Worm (Caenorhabditis elegans): ENCODE measurements around the gene tac-1.

tac-1 gene

DNA sequence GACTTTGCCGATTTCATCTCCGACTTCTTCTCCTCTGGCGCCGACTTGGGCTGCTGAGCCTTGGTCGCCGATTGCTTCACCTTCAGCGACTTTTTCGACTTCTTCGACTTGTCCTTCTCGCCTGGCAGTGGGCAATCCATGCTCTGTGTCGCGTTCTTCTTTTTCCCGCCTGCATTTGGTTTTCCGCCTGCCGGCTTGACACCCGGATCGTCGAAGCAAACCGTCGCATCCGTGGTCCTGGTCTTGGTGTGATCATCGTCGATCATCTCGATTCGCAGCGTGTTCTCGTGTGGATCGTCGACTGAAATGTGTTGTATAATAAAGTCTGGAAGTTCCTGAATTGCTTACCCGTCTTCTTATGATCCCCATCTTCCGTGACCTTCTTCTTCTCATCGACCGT, 18.4 kb upstream of the tac-1 start:
- no peak for TF ChIP-seq fkh-10 (GFP tag; optimal IDR thresholded peaks at IDR 0.05)
- TF ChIP-seq ceh-9 (tag; optimal IDR thresholded peaks at IDR 0.05), result no peak

DNA sequence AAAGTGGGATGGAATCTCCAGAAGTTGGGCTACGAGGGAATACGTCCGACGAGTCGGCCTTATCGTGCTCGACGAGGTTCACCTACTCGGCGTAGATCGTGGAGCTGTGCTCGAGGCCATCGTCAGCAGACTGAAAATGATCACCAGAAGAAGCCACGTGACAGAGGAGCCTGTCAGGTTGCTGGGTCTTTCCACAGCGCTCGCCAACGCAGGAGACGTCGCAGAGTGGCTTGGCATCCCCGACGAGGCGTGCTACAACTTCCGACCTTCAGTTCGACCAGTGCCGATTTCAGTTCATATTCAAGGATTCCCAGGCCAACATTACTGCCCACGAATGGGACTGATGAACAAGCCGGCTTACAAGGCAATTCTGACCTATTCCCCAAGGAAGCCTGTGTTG, 17.4 kb upstream of the tac-1 start:
- TF ChIP-seq ZK546.5 (tag; optimal IDR thresholded peaks at IDR 0.05) (no peak), R02D3.7 (tag; optimal IDR thresholded peaks at IDR 0.05) (no peak), fos-1 (tag; optimal IDR thresholded peaks at IDR 0.05) (no peak), nhr-12 (tag; optimal IDR thresholded peaks at IDR 0.05) (no peak), ztf-11 (tag; optimal IDR thresholded peaks at IDR 0.05) (no peak), ceh-9 (tag; optimal IDR thresholded peaks at IDR 0.05) (no peak), nhr-237 (tag; optimal IDR thresholded peaks at IDR 0.05) (no peak), lin-15B (tag; optimal IDR thresholded peaks at IDR 0.05) (no peak), ceh-82 (tag; optimal IDR thresholded peaks at IDR 0.05) (no peak), ceh-28 (tag; optimal IDR thresholded peaks at IDR 0.05) (no peak), mml-1 (tag; optimal IDR thresholded peaks at IDR 0.05) (no peak), nhr-76 (tag; optimal IDR thresholded peaks at IDR 0.05) (no peak), nhr-25 (tag; optimal IDR thresholded peaks at IDR 0.05) (no peak), egl-27 (tag; optimal IDR thresholded peaks at IDR 0.05) (no peak), nhr-77 (tag; optimal IDR thresholded peaks at IDR 0.05) (no peak), elt-2 (tag; optimal IDR thresholded peaks at IDR 0.05) (no peak)

DNA sequence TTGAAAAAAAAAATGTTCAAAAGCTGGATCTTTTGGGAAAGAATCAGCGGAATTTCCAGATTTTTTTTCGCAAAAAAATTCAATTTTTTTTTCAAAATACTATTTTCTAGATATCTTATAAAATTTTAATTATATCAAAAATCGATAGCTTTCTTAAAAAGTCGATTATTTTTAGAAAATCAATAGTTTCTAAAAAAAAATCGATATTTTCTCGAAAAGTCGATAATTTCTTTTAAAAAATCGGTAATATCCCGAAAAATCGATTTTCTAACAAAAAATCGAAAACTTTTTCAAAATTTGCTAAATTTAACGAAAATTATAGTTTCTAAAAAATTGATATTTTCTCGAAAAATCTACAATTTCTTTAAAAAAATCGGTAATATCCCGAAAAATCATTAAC, 15.1 kb upstream of the tac-1 start:
- TF ChIP-seq nhr-76 (tag; optimal IDR thresholded peaks at IDR 0.05) (no peak), ceh-28 (tag; optimal IDR thresholded peaks at IDR 0.05) (peak; percentile 78)

DNA sequence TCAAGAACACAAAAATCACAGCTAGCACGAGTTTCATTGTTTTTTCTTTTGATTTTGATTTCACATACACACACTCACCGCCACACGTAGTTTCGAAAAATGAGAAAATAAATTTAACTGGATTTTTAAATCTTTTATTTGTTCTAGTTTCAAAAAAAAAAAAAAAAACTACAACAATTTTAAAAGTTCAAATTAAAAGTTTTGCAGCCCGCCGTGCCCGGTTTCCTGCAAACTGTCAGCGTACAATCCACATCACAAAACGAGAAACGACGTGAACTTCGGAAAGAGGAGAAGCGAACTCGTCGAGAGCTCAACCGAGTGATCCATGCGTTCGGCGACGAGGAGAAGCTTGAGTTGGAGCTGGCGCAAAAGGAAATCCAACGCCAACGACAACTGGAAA, 4.0 kb upstream of the tac-1 start, which contains the start of gene Y54E2A.5:
Gene Y54E2A.5, minus strand, starts transcription at position 101 of the 400 bp plus-strand sequence.
- no peak for TF ChIP-seq hmg-11 (tag; optimal IDR thresholded peaks at IDR 0.05)
- no peak for TF ChIP-seq ceh-28 (tag; optimal IDR thresholded peaks at IDR 0.05)
- no peak for TF ChIP-seq pha-4 (tag; optimal IDR thresholded peaks at IDR 0.05)
- TF ChIP-seq ztf-11 (tag; optimal IDR thresholded peaks at IDR 0.05), result no peak
- no peak for TF ChIP-seq fos-1 (tag; optimal IDR thresholded peaks at IDR 0.05)

DNA sequence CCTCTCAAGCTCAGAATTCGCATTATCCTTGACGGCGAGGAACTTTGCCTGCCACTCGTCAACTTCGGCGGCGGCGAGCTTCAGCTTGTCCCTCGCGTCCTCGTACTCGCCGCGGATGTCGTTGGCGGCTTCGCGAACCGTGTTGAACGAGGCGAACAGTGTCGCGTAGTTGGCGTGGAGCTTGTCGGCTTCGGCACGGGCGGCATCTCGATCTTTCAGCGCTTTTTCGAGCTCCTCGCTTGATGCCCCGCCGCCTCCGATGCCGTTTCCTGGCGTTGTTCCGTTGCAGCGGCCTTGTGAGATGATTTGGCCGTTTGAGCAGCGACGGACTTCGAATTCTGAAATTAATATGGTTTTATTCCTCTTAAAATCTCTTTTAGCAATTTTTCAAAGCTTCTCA, 431 bp downstream of the tac-1 start:
- TF ChIP-seq sea-2 (GFP tag; optimal IDR thresholded peaks at IDR 0.05) (no peak), unc-62 (GFP tag; optimal IDR thresholded peaks at IDR 0.05) (no peak), ZK546.5 (tag; optimal IDR thresholded peaks at IDR 0.05) (no peak), ztf-4 (tag; optimal IDR thresholded peaks at IDR 0.05) (no peak), eor-1 (tag; optimal IDR thresholded peaks at IDR 0.05) (no peak), ceh-9 (tag; optimal IDR thresholded peaks at IDR 0.05) (no peak), lin-15B (tag; optimal IDR thresholded peaks at IDR 0.05) (no peak), tbx-2 (tag; optimal IDR thresholded peaks at IDR 0.05) (no peak), ama-1 (optimal IDR thresholded peaks at IDR 0.05) (no peak), egl-27 (tag; optimal IDR thresholded peaks at IDR 0.05) (no peak), nhr-76 (tag; optimal IDR thresholded peaks at IDR 0.05) (no peak), lin-39 (tag; optimal IDR thresholded peaks at IDR 0.05) (no peak), skn-1 (tag; optimal IDR thresholded peaks at IDR 0.05) (no peak), mml-1 (tag; optimal IDR thresholded peaks at IDR 0.05) (no peak)

DNA sequence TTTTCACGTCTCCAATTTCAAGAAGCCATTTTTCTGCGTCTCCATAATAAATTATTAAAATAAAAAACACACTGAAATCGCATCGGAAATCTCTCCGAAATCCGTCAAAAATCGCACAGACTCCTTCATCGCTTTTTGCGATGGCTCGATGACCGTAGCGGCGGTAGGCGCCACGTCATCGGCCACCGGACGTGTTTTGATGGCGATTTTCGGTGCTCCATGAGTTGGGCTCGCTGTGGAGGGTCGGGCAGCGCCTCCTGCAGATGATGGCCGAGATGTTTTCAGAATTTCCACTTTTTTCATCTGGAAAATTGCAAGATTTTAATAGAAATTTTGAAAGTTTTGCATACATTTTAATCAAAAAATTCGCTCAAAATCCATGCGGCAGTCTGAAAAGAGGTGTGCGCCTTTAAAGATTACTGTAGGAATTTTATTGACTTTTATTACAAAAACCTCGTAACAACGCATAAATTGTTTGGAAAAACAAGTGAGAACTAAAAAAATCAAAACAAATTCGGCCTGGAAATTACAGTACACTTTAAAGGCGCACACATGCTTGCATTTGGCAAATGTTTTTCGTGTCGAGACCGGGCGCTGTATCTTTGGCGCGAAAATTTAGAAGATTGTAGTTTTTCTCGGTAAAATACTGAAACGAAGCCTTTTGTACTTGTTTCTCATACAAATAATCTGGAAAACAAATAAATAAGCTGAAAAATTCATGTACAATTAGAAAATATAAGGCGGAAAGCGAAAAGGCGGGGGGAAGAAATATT, 1.3 kb downstream of the tac-1 start, which contains the start of gene smg-9:
Gene smg-9, minus strand, starts transcription at position 663 of the 773 bp plus-strand sequence.
- no peak for TF ChIP-seq snpc-4 (tag; optimal IDR thresholded peaks at IDR 0.05)
- no peak for TF ChIP-seq nhr-77 (tag; optimal IDR thresholded peaks at IDR 0.05)
- TF ChIP-seq jun-1 (tag; optimal IDR thresholded peaks at IDR 0.05), result no peak
- TF ChIP-seq unc-39 (tag; optimal IDR thresholded peaks at IDR 0.05), result no peak
- no peak for TF ChIP-seq egl-27 (tag; optimal IDR thresholded peaks at IDR 0.05)
- TF ChIP-seq mdl-1 (tag; optimal IDR thresholded peaks at IDR 0.05), result no peak
- no peak for TF ChIP-seq fkh-10 (GFP tag; optimal IDR thresholded peaks at IDR 0.05)
- no peak for TF ChIP-seq ZK546.5 (tag; optimal IDR thresholded peaks at IDR 0.05)
- no peak for TF ChIP-seq nhr-11 (tag; optimal IDR thresholded peaks at IDR 0.05)
- TF ChIP-seq fkh-2 (tag; optimal IDR thresholded peaks at IDR 0.05), result no peak
- TF ChIP-seq R02D3.7 (tag; optimal IDR thresholded peaks at IDR 0.05), result no peak
- no peak for TF ChIP-seq elt-3 (tag; optimal IDR thresholded peaks at IDR 0.05)
- no peak for TF ChIP-seq skn-1 (tag; optimal IDR thresholded peaks at IDR 0.05)
- no peak for TF ChIP-seq zag-1 (tag; optimal IDR thresholded peaks at IDR 0.05)
- TF ChIP-seq lsy-12 (tag; optimal IDR thresholded peaks at IDR 0.05), result no peak
